Worm (Caenorhabditis elegans) whole organism, L3 larva: ENCODE results near the gene T22F3.10.

Source experiments
- R02D3.7 ChIP-seq: fragments of 150-350 bp; optimal IDR thresholded peaks from 2 replicates; lab custom pipeline; 2014; ENCODE audit warnings: missing biosample characterization, missing genetic modification characterization
- ZK546.5 ChIP-seq: sonication (generic microtip); optimal IDR thresholded peaks from 2 replicates; lab custom pipeline; 2017; ENCODE audit warnings: missing biosample characterization, missing genetic modification characterization
- aly-2 ChIP-seq: fragments of 150-350 bp; optimal IDR thresholded peaks from 2 replicates; lab custom pipeline; 2014; ENCODE audit warnings: missing biosample characterization, missing genetic modification characterization
- ama-1 ChIP-seq: fragments of 150-350 bp; optimal IDR thresholded peaks from 2 replicates; lab custom pipeline; 2018
- ceh-16 ChIP-seq: sonication (generic microtip); optimal IDR thresholded peaks from 2 replicates; lab custom pipeline; 2017; ENCODE audit warnings: missing biosample characterization, missing genetic modification characterization
- ceh-28 ChIP-seq: fragments of 150-350 bp; optimal IDR thresholded peaks from 2 replicates; lab custom pipeline; 2014; ENCODE audit warnings: missing biosample characterization, missing genetic modification reagents, missing genetic modification characterization
- ceh-82 ChIP-seq: fragments of 150-350 bp; optimal IDR thresholded peaks from 2 replicates; lab custom pipeline; 2014; ENCODE audit warnings: missing biosample characterization, missing genetic modification characterization
- daf-12 ChIP-seq: fragments of 150-350 bp; optimal IDR thresholded peaks from 2 replicates; lab custom pipeline; 2014; ENCODE audit warnings: missing biosample characterization, missing genetic modification reagents, missing genetic modification characterization
- egl-27 ChIP-seq: sonication (generic microtip); optimal IDR thresholded peaks from 4 replicates; lab custom pipeline; 2017; ENCODE audit warnings: missing biosample characterization, missing genetic modification reagents, missing genetic modification characterization
- egl-5 ChIP-seq: fragments of 150-350 bp; optimal IDR thresholded peaks from 2 replicates; lab custom pipeline; 2017; ENCODE audit warnings: missing biosample characterization, missing genetic modification reagents, missing genetic modification characterization, inconsistent platforms
- elt-3 ChIP-seq, 3 experiments: fragments of 150-350 bp in 1 of 3; sonication (generic microtip) in 2 of 3; optimal IDR thresholded peaks; 2 replicates in 2 of 3; 4 replicates in 1 of 3; lab custom pipeline; 2014 to 2017; ENCODE audit warnings: missing biosample characterization in 3 of 3, missing genetic modification characterization in 3 of 3
- fos-1 ChIP-seq: fragments of 150-350 bp; optimal IDR thresholded peaks from 2 replicates; lab custom pipeline; 2014; ENCODE audit warnings: missing biosample characterization, missing genetic modification characterization
- hmg-11 ChIP-seq: sonication (generic microtip); optimal IDR thresholded peaks from 2 replicates; lab custom pipeline; 2016; ENCODE audit warnings: missing genetic modification characterization, missing compliant biosample characterization
- jun-1 ChIP-seq: fragments of 150-350 bp; optimal IDR thresholded peaks from 2 replicates; lab custom pipeline; 2014; ENCODE audit warnings: missing biosample characterization, missing genetic modification reagents, missing genetic modification characterization
- lin-15B ChIP-seq: fragments of 150-350 bp; optimal IDR thresholded peaks from 2 replicates; lab custom pipeline; 2014; ENCODE audit warnings: missing biosample characterization, missing genetic modification characterization
- lin-39 ChIP-seq: fragments of 150-350 bp; optimal IDR thresholded peaks from 2 replicates; lab custom pipeline; 2018; ENCODE audit warnings: missing biosample characterization, missing genetic modification reagents, missing genetic modification characterization
- lsy-12 ChIP-seq: sonication (generic microtip); optimal IDR thresholded peaks from 2 replicates; lab custom pipeline; 2016; ENCODE audit warnings: mild to moderate bottlenecking, missing genetic modification characterization, missing compliant biosample characterization
- mml-1 ChIP-seq: fragments of 150-350 bp; sonication (generic microtip); optimal IDR thresholded peaks from 3 replicates; lab custom pipeline; 2014; ENCODE audit warnings: missing biosample characterization, missing genetic modification characterization
- nfya-1 ChIP-seq: sonication (generic microtip); optimal IDR thresholded peaks from 2 replicates; lab custom pipeline; 2017; ENCODE audit warnings: missing genetic modification characterization, mild to moderate bottlenecking, missing compliant biosample characterization, antibody characterized with exemption, moderate library complexity; ENCODE audit not compliant: insufficient read depth
- nhr-11 ChIP-seq: fragments of 150-350 bp; optimal IDR thresholded peaks from 2 replicates; lab custom pipeline; 2014; ENCODE audit warnings: missing biosample characterization, missing genetic modification characterization
- nhr-23 ChIP-seq: fragments of 150-350 bp; optimal IDR thresholded peaks from 2 replicates; lab custom pipeline; 2014; ENCODE audit warnings: missing biosample characterization, missing genetic modification reagents, missing genetic modification characterization
- nhr-237 ChIP-seq: fragments of 150-350 bp; optimal IDR thresholded peaks from 2 replicates; lab custom pipeline; 2014; ENCODE audit warnings: missing biosample characterization, missing genetic modification characterization
- nhr-25 ChIP-seq: sonication (generic microtip); optimal IDR thresholded peaks from 2 replicates; lab custom pipeline; 2017; ENCODE audit warnings: missing biosample characterization, missing genetic modification characterization
- nhr-43 ChIP-seq: sonication (generic microtip); optimal IDR thresholded peaks from 2 replicates; lab custom pipeline; 2016; ENCODE audit warnings: mild to moderate bottlenecking, missing genetic modification characterization, missing compliant biosample characterization; ENCODE audit not compliant: poor library complexity, severe bottlenecking
- nhr-67 ChIP-seq: fragments of 150-350 bp; optimal IDR thresholded peaks from 2 replicates; lab custom pipeline; 2014; ENCODE audit warnings: missing biosample characterization, missing genetic modification characterization
- nhr-76 ChIP-seq: fragments of 150-350 bp; sonication (generic microtip); optimal IDR thresholded peaks from 5 replicates; lab custom pipeline; 2014; ENCODE audit warnings: missing biosample characterization, missing genetic modification characterization
- nhr-77 ChIP-seq: fragments of 150-350 bp; optimal IDR thresholded peaks from 2 replicates; lab custom pipeline; 2014; ENCODE audit warnings: missing biosample characterization, missing genetic modification characterization
- pha-4 ChIP-seq: fragments of 150-350 bp; optimal IDR thresholded peaks from 2 replicates; lab custom pipeline; 2014; ENCODE audit warnings: missing biosample characterization, missing genetic modification reagents, missing genetic modification characterization
- pqm-1 ChIP-seq: fragments of 150-350 bp; optimal IDR thresholded peaks from 2 replicates; lab custom pipeline; 2017; ENCODE audit warnings: missing biosample characterization, missing genetic modification characterization, inconsistent platforms
- sea-2 ChIP-seq: fragments of 150-350 bp; sonication (generic microtip); optimal IDR thresholded peaks from 4 replicates; lab custom pipeline; 2014; ENCODE audit warnings: missing biosample characterization, missing genetic modification reagents, missing genetic modification characterization
- skn-1 ChIP-seq: fragments of 150-350 bp; optimal IDR thresholded peaks from 2 replicates; lab custom pipeline; 2014; ENCODE audit warnings: missing biosample characterization, missing genetic modification characterization
- tbx-2 ChIP-seq: sonication (generic microtip); optimal IDR thresholded peaks from 2 replicates; lab custom pipeline; 2016; ENCODE audit warnings: mild to moderate bottlenecking, missing genetic modification characterization, missing compliant biosample characterization
- unc-39 ChIP-seq: sonication (generic microtip); optimal IDR thresholded peaks from 4 replicates; lab custom pipeline; 2017; ENCODE audit warnings: missing biosample characterization, missing genetic modification characterization
- unc-62 ChIP-seq: fragments of 150-350 bp; sonication (generic microtip); optimal IDR thresholded peaks from 4 replicates; lab custom pipeline; 2014; ENCODE audit warnings: missing biosample characterization, missing genetic modification reagents, missing genetic modification characterization
- ztf-11 ChIP-seq: fragments of 150-350 bp; optimal IDR thresholded peaks from 2 replicates; lab custom pipeline; 2014; ENCODE audit warnings: missing biosample characterization, missing genetic modification characterization
- ztf-4 ChIP-seq: fragments of 150-350 bp; optimal IDR thresholded peaks from 2 replicates; lab custom pipeline; 2014; ENCODE audit warnings: missing biosample characterization, missing genetic modification characterization

Gene T22F3.10

ce11 chrV:3587633-3588032 lies 23.9 kb downstream of the T22F3.10 start (continued):
- TF ChIP-seq mml-1 (tag; lab: Kevin White, UChicago) (no peak), nhr-23 (tag; lab: Kevin White, UChicago) (peak; percentile 17), nhr-25 (tag; lab: Kevin White, UChicago) (no peak), elt-3 (tag; optimal IDR thresholded peaks at IDR 0.05; lab: Kevin White, UChicago) (no peak), skn-1 (no peak), pqm-1 (tag; lab: Kevin White, UChicago) (peak; percentile 10), fos-1 (tag; lab: Kevin White, UChicago) (no peak), hmg-11 (tag; lab: Kevin White, UChicago) (peak; percentile 11), unc-62 (GFP tag; lab: Kevin White, UChicago) (no peak), aly-2 (tag; lab: Kevin White, UChicago) (no peak), tbx-2 (no peak), lsy-12 (tag; lab: Kevin White, UChicago) (no peak), lin-15B (tag; lab: Kevin White, UChicago) (no peak), jun-1 (tag; lab: Kevin White, UChicago) (no peak), nhr-76 (tag; lab: Kevin White, UChicago) (no peak), ceh-28 (tag; lab: Kevin White, UChicago) (no peak), egl-27 (tag; lab: Kevin White, UChicago) (no peak), ceh-16 (tag; lab: Kevin White, UChicago) (no peak), nhr-237 (no peak), nhr-11 (tag; lab: Kevin White, UChicago) (no peak), egl-5 (tag; lab: Kevin White, UChicago) (no peak), unc-39 (tag; lab: Kevin White, UChicago) (no peak)
- TF ChIP-seq, all 47 proteins: peak for 7

DNA sequence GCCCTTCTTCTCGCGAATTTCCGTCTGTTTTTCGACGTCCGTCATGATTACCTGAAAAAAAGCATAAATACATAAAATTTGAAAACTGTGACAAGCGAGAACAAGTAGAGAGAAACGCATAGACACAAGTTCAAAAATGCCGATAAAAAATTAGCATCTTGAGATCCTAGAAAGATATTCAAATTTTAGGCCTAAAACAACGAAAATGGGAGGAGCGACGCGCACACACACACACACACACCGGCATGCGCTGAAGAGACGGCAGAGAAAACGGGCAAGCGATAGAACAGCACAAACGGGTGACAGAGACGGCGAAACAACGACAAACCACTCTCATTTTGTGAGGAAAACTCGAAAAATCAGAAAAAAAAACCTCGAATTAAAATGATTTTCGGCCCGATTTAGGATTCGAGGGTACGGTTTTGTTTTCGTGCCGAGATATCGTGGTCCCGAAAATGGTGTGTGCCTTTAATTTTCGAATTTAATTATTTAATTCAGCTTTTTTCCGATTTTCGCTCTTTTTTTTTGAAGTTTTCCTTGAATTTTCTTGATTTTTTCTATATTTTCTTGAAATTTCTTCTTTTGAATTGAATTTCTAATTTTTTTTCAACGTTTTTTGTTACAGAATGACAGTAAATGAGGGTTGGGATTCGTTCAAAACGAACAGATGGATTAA lies 25.4 kb downstream of the T22F3.10 start, which contains the start of the genes rpl-11.1 and T22F3.2:
Gene rpl-11.1 (minus strand): TSS at position 51 of the 676 bp plus-strand sequence.
Gene T22F3.2 (plus strand): TSS at position 626 of the 676 bp plus-strand sequence.
- TF ChIP-seq nhr-43 (tag; lab: Kevin White, UChicago): no peak
- no peak for TF ChIP-seq tbx-2
- no peak for TF ChIP-seq sea-2 (GFP tag; lab: Kevin White, UChicago)
- no peak for TF ChIP-seq skn-1
- no peak for TF ChIP-seq nhr-25 (tag; lab: Kevin White, UChicago)
- no peak for TF ChIP-seq ztf-4 (tag; lab: Kevin White, UChicago)
- no peak for TF ChIP-seq ceh-28 (tag; lab: Kevin White, UChicago)
- TF ChIP-seq lin-15B (tag; lab: Kevin White, UChicago): no peak
- TF ChIP-seq lin-39 (tag; lab: Kevin White, UChicago): no peak
- TF ChIP-seq ama-1 (lab: Kevin White, UChicago): no peak
- TF ChIP-seq egl-27 (tag; lab: Kevin White, UChicago): no peak
- no peak for TF ChIP-seq nhr-67 (tag; lab: Kevin White, UChicago)
- TF ChIP-seq pha-4 (tag; lab: Kevin White, UChicago): peak; percentile 24
- TF ChIP-seq daf-12 (tag; lab: Kevin White, UChicago): no peak
- peak; percentile 47 for TF ChIP-seq nfya-1 (tag; lab: Kevin White, UChicago)
- no peak for TF ChIP-seq lsy-12 (tag; lab: Kevin White, UChicago)
- TF ChIP-seq ZK546.5 (tag; lab: Kevin White, UChicago): no peak
- TF ChIP-seq hmg-11 (tag; lab: Kevin White, UChicago): peak; percentile 25
- no peak for TF ChIP-seq ceh-82 (tag; lab: Kevin White, UChicago)
- no peak for TF ChIP-seq fos-1 (tag; lab: Kevin White, UChicago)
- no peak for TF ChIP-seq ztf-11 (tag; lab: Kevin White, UChicago)
- TF ChIP-seq jun-1 (tag; lab: Kevin White, UChicago): no peak
- TF ChIP-seq nhr-77 (tag; lab: Kevin White, UChicago): no peak
- TF ChIP-seq, all 47 proteins: peak for 3

ce11 chrV:3585011-3585410 lies 26.5 kb downstream of the T22F3.10 start:
- TF ChIP-seq R02D3.7 (no peak), ama-1 (lab: Kevin White, UChicago) (peak; percentile 15), aly-2 (tag; lab: Kevin White, UChicago) (peak; percentile 49), nhr-76 (tag; lab: Kevin White, UChicago) (no peak), nhr-77 (tag; lab: Kevin White, UChicago) (no peak)
